Worm (Caenorhabditis elegans) whole organism, L3 larva: Measurements from ENCODE around the gene col-9.

Source experiments
- R02D3.7 ChIP-seq: fragments of 150-350 bp; optimal IDR thresholded peaks from 2 replicates; lab custom pipeline; 2014; ENCODE audit warnings: missing biosample characterization, missing genetic modification characterization
- ZK546.5 ChIP-seq: sonication (generic microtip); optimal IDR thresholded peaks from 2 replicates; lab custom pipeline; 2017; ENCODE audit warnings: missing biosample characterization, missing genetic modification characterization
- aly-2 ChIP-seq: fragments of 150-350 bp; optimal IDR thresholded peaks from 2 replicates; lab custom pipeline; 2014; ENCODE audit warnings: missing biosample characterization, missing genetic modification characterization
- ama-1 ChIP-seq: fragments of 150-350 bp; optimal IDR thresholded peaks from 2 replicates; lab custom pipeline; 2018
- ceh-16 ChIP-seq: sonication (generic microtip); optimal IDR thresholded peaks from 2 replicates; lab custom pipeline; 2017; ENCODE audit warnings: missing biosample characterization, missing genetic modification characterization
- ceh-28 ChIP-seq: fragments of 150-350 bp; optimal IDR thresholded peaks from 2 replicates; lab custom pipeline; 2014; ENCODE audit warnings: missing biosample characterization, missing genetic modification reagents, missing genetic modification characterization
- ceh-82 ChIP-seq: fragments of 150-350 bp; optimal IDR thresholded peaks from 2 replicates; lab custom pipeline; 2014; ENCODE audit warnings: missing biosample characterization, missing genetic modification characterization
- ceh-9 ChIP-seq: sonication (generic microtip); optimal IDR thresholded peaks from 2 replicates; lab custom pipeline; 2018; ENCODE audit warnings: missing biosample characterization, missing genetic modification characterization
- daf-12 ChIP-seq: fragments of 150-350 bp; optimal IDR thresholded peaks from 2 replicates; lab custom pipeline; 2014; ENCODE audit warnings: missing biosample characterization, missing genetic modification reagents, missing genetic modification characterization
- egl-27 ChIP-seq: sonication (generic microtip); optimal IDR thresholded peaks from 4 replicates; lab custom pipeline; 2017; ENCODE audit warnings: missing biosample characterization, missing genetic modification reagents, missing genetic modification characterization
- egl-5 ChIP-seq: fragments of 150-350 bp; optimal IDR thresholded peaks from 2 replicates; lab custom pipeline; 2017; ENCODE audit warnings: missing biosample characterization, missing genetic modification reagents, missing genetic modification characterization, inconsistent platforms
- elt-1 ChIP-seq: fragments of 150-350 bp; optimal IDR thresholded peaks from 2 replicates; lab custom pipeline; 2014; ENCODE audit warnings: missing biosample characterization, missing genetic modification characterization
- elt-2 ChIP-seq: sonication (generic microtip); optimal IDR thresholded peaks from 2 replicates; lab custom pipeline; 2016; ENCODE audit warnings: missing genetic modification reagents, mild to moderate bottlenecking, missing genetic modification characterization, missing compliant biosample characterization
- elt-3 ChIP-seq, 3 experiments: fragments of 150-350 bp in 1 of 3; sonication (generic microtip) in 2 of 3; optimal IDR thresholded peaks; 2 replicates in 2 of 3; 4 replicates in 1 of 3; lab custom pipeline; 2014 to 2017; ENCODE audit warnings: missing biosample characterization in 3 of 3, missing genetic modification characterization in 3 of 3
- eor-1 ChIP-seq, 2 experiments: fragments of 150-350 bp; optimal IDR thresholded peaks; 2 replicates each; lab custom pipeline; 2014 to 2018; ENCODE audit warnings: missing biosample characterization in 2 of 2, missing genetic modification characterization in 2 of 2
- fkh-10 ChIP-seq: sonication (generic microtip); optimal IDR thresholded peaks from 2 replicates; lab custom pipeline; 2017; ENCODE audit warnings: missing biosample characterization, missing genetic modification reagents, missing genetic modification characterization
- fkh-2 ChIP-seq: fragments of 150-350 bp; optimal IDR thresholded peaks from 2 replicates; lab custom pipeline; 2014; ENCODE audit warnings: missing biosample characterization, missing genetic modification reagents, missing genetic modification characterization
- fos-1 ChIP-seq: fragments of 150-350 bp; optimal IDR thresholded peaks from 2 replicates; lab custom pipeline; 2014; ENCODE audit warnings: missing biosample characterization, missing genetic modification characterization
- hmg-11 ChIP-seq: sonication (generic microtip); optimal IDR thresholded peaks from 2 replicates; lab custom pipeline; 2016; ENCODE audit warnings: missing genetic modification characterization, missing compliant biosample characterization
- jun-1 ChIP-seq: fragments of 150-350 bp; optimal IDR thresholded peaks from 2 replicates; lab custom pipeline; 2014; ENCODE audit warnings: missing biosample characterization, missing genetic modification reagents, missing genetic modification characterization
- lin-15B ChIP-seq: fragments of 150-350 bp; optimal IDR thresholded peaks from 2 replicates; lab custom pipeline; 2014; ENCODE audit warnings: missing biosample characterization, missing genetic modification characterization
- lin-39 ChIP-seq: fragments of 150-350 bp; optimal IDR thresholded peaks from 2 replicates; lab custom pipeline; 2018; ENCODE audit warnings: missing biosample characterization, missing genetic modification reagents, missing genetic modification characterization
- lsy-12 ChIP-seq: sonication (generic microtip); optimal IDR thresholded peaks from 2 replicates; lab custom pipeline; 2016; ENCODE audit warnings: mild to moderate bottlenecking, missing genetic modification characterization, missing compliant biosample characterization
- mdl-1 ChIP-seq: fragments of 150-350 bp; optimal IDR thresholded peaks from 2 replicates; lab custom pipeline; 2014; ENCODE audit warnings: missing biosample characterization, missing genetic modification characterization
- mml-1 ChIP-seq: fragments of 150-350 bp; sonication (generic microtip); optimal IDR thresholded peaks from 3 replicates; lab custom pipeline; 2014; ENCODE audit warnings: missing biosample characterization, missing genetic modification characterization
- nfya-1 ChIP-seq: sonication (generic microtip); optimal IDR thresholded peaks from 2 replicates; lab custom pipeline; 2017; ENCODE audit warnings: missing genetic modification characterization, mild to moderate bottlenecking, missing compliant biosample characterization, antibody characterized with exemption, moderate library complexity; ENCODE audit not compliant: insufficient read depth
- nhr-11 ChIP-seq: fragments of 150-350 bp; optimal IDR thresholded peaks from 2 replicates; lab custom pipeline; 2014; ENCODE audit warnings: missing biosample characterization, missing genetic modification characterization
- nhr-12 ChIP-seq: fragments of 150-350 bp; optimal IDR thresholded peaks from 2 replicates; lab custom pipeline; 2014; ENCODE audit warnings: missing biosample characterization, missing genetic modification characterization
- nhr-23 ChIP-seq: fragments of 150-350 bp; optimal IDR thresholded peaks from 2 replicates; lab custom pipeline; 2014; ENCODE audit warnings: missing biosample characterization, missing genetic modification reagents, missing genetic modification characterization
- nhr-237 ChIP-seq: fragments of 150-350 bp; optimal IDR thresholded peaks from 2 replicates; lab custom pipeline; 2014; ENCODE audit warnings: missing biosample characterization, missing genetic modification characterization
- nhr-25 ChIP-seq: sonication (generic microtip); optimal IDR thresholded peaks from 2 replicates; lab custom pipeline; 2017; ENCODE audit warnings: missing biosample characterization, missing genetic modification characterization
- nhr-28 ChIP-seq: fragments of 150-350 bp; optimal IDR thresholded peaks from 2 replicates; lab custom pipeline; 2014; ENCODE audit warnings: missing biosample characterization, missing genetic modification characterization
- nhr-43 ChIP-seq: sonication (generic microtip); optimal IDR thresholded peaks from 2 replicates; lab custom pipeline; 2016; ENCODE audit warnings: mild to moderate bottlenecking, missing genetic modification characterization, missing compliant biosample characterization; ENCODE audit not compliant: poor library complexity, severe bottlenecking
- nhr-67 ChIP-seq: fragments of 150-350 bp; optimal IDR thresholded peaks from 2 replicates; lab custom pipeline; 2014; ENCODE audit warnings: missing biosample characterization, missing genetic modification characterization
- nhr-76 ChIP-seq: fragments of 150-350 bp; sonication (generic microtip); optimal IDR thresholded peaks from 5 replicates; lab custom pipeline; 2014; ENCODE audit warnings: missing biosample characterization, missing genetic modification characterization
- nhr-77 ChIP-seq: fragments of 150-350 bp; optimal IDR thresholded peaks from 2 replicates; lab custom pipeline; 2014; ENCODE audit warnings: missing biosample characterization, missing genetic modification characterization
- pha-4 ChIP-seq: fragments of 150-350 bp; optimal IDR thresholded peaks from 2 replicates; lab custom pipeline; 2014; ENCODE audit warnings: missing biosample characterization, missing genetic modification reagents, missing genetic modification characterization
- pqm-1 ChIP-seq: fragments of 150-350 bp; optimal IDR thresholded peaks from 2 replicates; lab custom pipeline; 2017; ENCODE audit warnings: missing biosample characterization, missing genetic modification characterization, inconsistent platforms
- sea-2 ChIP-seq: fragments of 150-350 bp; sonication (generic microtip); optimal IDR thresholded peaks from 4 replicates; lab custom pipeline; 2014; ENCODE audit warnings: missing biosample characterization, missing genetic modification reagents, missing genetic modification characterization
- skn-1 ChIP-seq: fragments of 150-350 bp; optimal IDR thresholded peaks from 2 replicates; lab custom pipeline; 2014; ENCODE audit warnings: missing biosample characterization, missing genetic modification characterization
- snpc-4 ChIP-seq: fragments of 150-350 bp; optimal IDR thresholded peaks from 2 replicates; lab custom pipeline; 2014; ENCODE audit warnings: missing biosample characterization, missing genetic modification characterization
- tbx-2 ChIP-seq: sonication (generic microtip); optimal IDR thresholded peaks from 2 replicates; lab custom pipeline; 2016; ENCODE audit warnings: mild to moderate bottlenecking, missing genetic modification characterization, missing compliant biosample characterization
- unc-39 ChIP-seq: sonication (generic microtip); optimal IDR thresholded peaks from 4 replicates; lab custom pipeline; 2017; ENCODE audit warnings: missing biosample characterization, missing genetic modification characterization
- unc-62 ChIP-seq: fragments of 150-350 bp; sonication (generic microtip); optimal IDR thresholded peaks from 4 replicates; lab custom pipeline; 2014; ENCODE audit warnings: missing biosample characterization, missing genetic modification reagents, missing genetic modification characterization
- zag-1 ChIP-seq: fragments of 150-350 bp; optimal IDR thresholded peaks from 2 replicates; lab custom pipeline; 2014; ENCODE audit warnings: missing biosample characterization, missing genetic modification characterization
- ztf-11 ChIP-seq: fragments of 150-350 bp; optimal IDR thresholded peaks from 2 replicates; lab custom pipeline; 2014; ENCODE audit warnings: missing biosample characterization, missing genetic modification characterization
- ztf-4 ChIP-seq: fragments of 150-350 bp; optimal IDR thresholded peaks from 2 replicates; lab custom pipeline; 2014; ENCODE audit warnings: missing biosample characterization, missing genetic modification characterization

Gene col-9

DNA sequence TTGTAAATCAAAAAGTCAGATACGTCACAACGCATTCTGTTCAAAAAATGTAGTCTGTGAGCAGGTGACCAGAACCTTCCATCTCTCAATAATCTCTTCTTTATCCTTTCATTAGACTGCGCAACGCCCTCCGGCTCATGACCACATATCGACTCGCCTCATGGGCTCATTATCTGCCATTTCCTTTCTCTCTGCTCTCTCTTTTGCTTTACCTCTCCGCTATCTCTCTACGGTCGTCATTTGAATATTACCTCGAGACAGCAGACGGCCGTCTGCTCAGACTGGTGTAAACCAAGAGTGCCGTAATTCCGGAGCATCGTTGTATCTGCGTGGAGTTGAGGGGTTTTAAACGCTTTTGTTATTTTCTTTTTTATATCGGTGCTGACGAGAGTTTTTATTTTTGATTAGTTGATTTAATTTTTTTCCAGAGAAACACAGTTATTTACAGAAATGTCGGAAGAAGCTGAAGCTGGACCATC is 8.2 kb downstream of the col-9 start, which contains the start of gene bra-1:
TSS of gene bra-1 (plus strand) at position 429 of the 479 bp plus-strand sequence.
- no peak for TF ChIP-seq ceh-16 (tag; lab: Kevin White, UChicago)
- TF ChIP-seq ama-1 (lab: Kevin White, UChicago): no peak
- TF ChIP-seq jun-1 (tag; lab: Kevin White, UChicago): no peak
- TF ChIP-seq eor-1 (tag; optimal IDR thresholded peaks at IDR 0.05; lab: Kevin White, UChicago): no peak
- TF ChIP-seq nfya-1 (tag; lab: Kevin White, UChicago): peak; percentile 68
- TF ChIP-seq nhr-43: no peak
- no peak for TF ChIP-seq nhr-76 (tag; lab: Kevin White, UChicago)
- no peak for TF ChIP-seq ceh-28 (tag; lab: Kevin White, UChicago)
- no peak for TF ChIP-seq zag-1 (tag; lab: Kevin White, UChicago)
- TF ChIP-seq nhr-11 (tag; lab: Kevin White, UChicago): peak; percentile 35
- TF ChIP-seq nhr-28 (tag; lab: Kevin White, UChicago): no peak
- no peak for TF ChIP-seq unc-62 (GFP tag; lab: Kevin White, UChicago)
- TF ChIP-seq lin-15B: peak; percentile 42
- TF ChIP-seq R02D3.7 (tag; lab: Kevin White, UChicago): no peak
- TF ChIP-seq nhr-67 (tag; lab: Kevin White, UChicago): no peak
- no peak for TF ChIP-seq mml-1 (tag; lab: Kevin White, UChicago)
- peak; percentile 60 for TF ChIP-seq lin-39 (tag; lab: Kevin White, UChicago)
- TF ChIP-seq daf-12 (tag; lab: Kevin White, UChicago): no peak
- no peak for TF ChIP-seq ZK546.5 (tag; lab: Kevin White, UChicago)
- TF ChIP-seq hmg-11 (tag; lab: Kevin White, UChicago): peak; percentile 24
- peak; percentile 27 for TF ChIP-seq snpc-4 (tag; lab: Kevin White, UChicago)
- TF ChIP-seq elt-2: peak; percentile 51
- no peak for TF ChIP-seq nhr-77 (tag; lab: Kevin White, UChicago)
- peak; percentile 38 for TF ChIP-seq pqm-1 (tag; lab: Kevin White, UChicago)
- TF ChIP-seq fos-1 (tag; lab: Kevin White, UChicago): no peak
- TF ChIP-seq nhr-25 (tag; lab: Kevin White, UChicago): no peak
- TF ChIP-seq ceh-9: no peak
- TF ChIP-seq nhr-12 (tag; lab: Kevin White, UChicago): no peak
- TF ChIP-seq ztf-4: no peak
- TF ChIP-seq lsy-12: no peak
- no peak for TF ChIP-seq egl-5 (tag; lab: Kevin White, UChicago)
- no peak for TF ChIP-seq aly-2
- no peak for TF ChIP-seq egl-27 (tag; lab: Kevin White, UChicago)
- peak; percentile 27 for TF ChIP-seq fkh-10 (GFP tag; lab: Kevin White, UChicago)
- no peak for TF ChIP-seq tbx-2
- no peak for TF ChIP-seq ztf-11 (tag; lab: Kevin White, UChicago)
- TF ChIP-seq pha-4 (tag; lab: Kevin White, UChicago): peak; percentile 68
- TF ChIP-seq ceh-82 (tag; lab: Kevin White, UChicago): no peak
- TF ChIP-seq nhr-23 (tag; lab: Kevin White, UChicago): no peak
- no peak for TF ChIP-seq unc-39 (tag; lab: Kevin White, UChicago)
- no peak for TF ChIP-seq fkh-2
- no peak for TF ChIP-seq skn-1 (tag; lab: Kevin White, UChicago)
- no peak for TF ChIP-seq elt-3 (tag; optimal IDR thresholded peaks at IDR 0.05; lab: Kevin White, UChicago)
- no peak for TF ChIP-seq sea-2 (GFP tag; lab: Kevin White, UChicago)
- TF ChIP-seq mdl-1: no peak
- no peak for TF ChIP-seq elt-1 (tag; lab: Kevin White, UChicago)
- no peak for TF ChIP-seq nhr-237 (tag; lab: Kevin White, UChicago)
